Worm (Caenorhabditis elegans) whole organism, late embryonic: ENCODE measurements around the gene srw-54.

Source experiments
- pha-4 ChIP-seq: fragments of 150-350 bp; optimal IDR thresholded peaks from 2 replicates; lab custom pipeline; 2018; ENCODE audit warnings: missing biosample characterization, missing genetic modification reagents, missing genetic modification characterization
- pqm-1 ChIP-seq: sonication (generic microtip); optimal IDR thresholded peaks from 2 replicates; lab custom pipeline; 2016; ENCODE audit warnings: missing genetic modification characterization, missing compliant biosample characterization

DNA sequence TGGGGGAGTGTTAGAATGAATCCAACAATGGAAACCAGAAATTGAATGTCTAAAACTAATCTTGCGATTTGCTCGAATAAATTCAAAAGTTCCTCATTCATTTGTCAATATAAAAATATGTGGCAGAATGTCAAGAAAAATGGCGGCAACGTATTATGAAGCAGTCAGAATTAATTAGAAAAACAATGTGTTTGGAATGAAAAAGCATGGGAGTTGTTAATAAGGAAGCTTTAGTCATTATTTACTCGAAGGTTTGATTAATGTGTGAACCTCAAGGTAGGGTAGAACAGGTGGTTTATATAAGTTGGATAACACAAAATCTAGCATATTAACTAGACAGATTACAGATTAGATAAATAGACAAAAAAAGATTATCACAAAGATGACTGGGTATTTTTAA lies 27.1 kb downstream of the srw-54 start, which contains the start of gene srw-76:
- TF ChIP-seq pqm-1 (tag; lab: Kevin White, UChicago) (no peak), pha-4 (tag; lab: Kevin White, UChicago) (no peak)
